Worm (Caenorhabditis elegans) whole organism, mixed stage, embryonic: ENCODE data around the gene srh-245.

Experiments
- lin-13 ChIP-seq: fragments of 150-350 bp; optimal IDR thresholded peaks from 2 replicates; lab custom pipeline; 2014; ENCODE audit warnings: missing biosample characterization, missing genetic modification characterization
- mab-5 ChIP-seq: fragments of 150-350 bp; optimal IDR thresholded peaks from 2 replicates; lab custom pipeline; 2014; ENCODE audit warnings: missing biosample characterization, missing genetic modification characterization
- unc-62 ChIP-seq: fragments of 150-350 bp; optimal IDR thresholded peaks from 2 replicates; lab custom pipeline; 2014; ENCODE audit warnings: missing biosample characterization, missing genetic modification reagents, missing genetic modification characterization

- no peak for TF ChIP-seq mab-5 (tag; lab: Kevin White, UChicago)
- TF ChIP-seq lin-13 (tag; lab: Kevin White, UChicago), result no peak
- TF ChIP-seq unc-62 (GFP tag; lab: Kevin White, UChicago), result no peak
These were observed 45.5 kb downstream of the srh-245 start, which contains the start of gene nhr-90 for ce11 chrV:610217-610616.
